Fruit fly (Drosophila melanogaster) whole organism, embryonic: ENCODE results near the gene CG14332.

Experiments
- Abd-B ChIP-seq: fragments of 200-800 bp; sonication (Bioruptor generic); optimal IDR thresholded peaks from 2 replicates; lab custom pipeline; 2018; ENCODE audit warnings: missing biosample characterization, mild to moderate bottlenecking, missing genetic modification characterization, moderate library complexity
- Atf3 ChIP-seq: fragments of 200-800 bp; sonication (Bioruptor generic); optimal IDR thresholded peaks from 3 replicates; lab custom pipeline; 2016; ENCODE audit warnings: missing biosample characterization, missing genetic modification characterization
- CG1024 ChIP-seq: fragments of 200-800 bp; sonication (Bioruptor generic); IDR thresholded peaks from 2 replicates; pipeline ENCODE4 v1.3.6; 2022; ENCODE audit warnings: missing biosample characterization, missing genetic modification characterization
- CG10274 ChIP-seq: fragments of 200-800 bp; sonication (Bioruptor generic); optimal IDR thresholded peaks from 3 replicates; lab custom pipeline; 2017; ENCODE audit warnings: missing biosample characterization, mild to moderate bottlenecking, missing genetic modification characterization
- CG10654 ChIP-seq: fragments of 200-800 bp; sonication (Bioruptor generic); optimal IDR thresholded peaks from 2 replicates; lab custom pipeline; 2016; ENCODE audit warnings: missing biosample characterization, missing genetic modification characterization
- CG10959 ChIP-seq: fragments of 200-800 bp; sonication (Bioruptor generic); IDR thresholded peaks from 2 replicates; pipeline ENCODE4 v1.3.6; 2022; ENCODE audit warnings: missing biosample characterization, missing genetic modification characterization
- CG11247 ChIP-seq: fragments of 200-800 bp; sonication (Bioruptor generic); IDR thresholded peaks from 2 replicates; pipeline ENCODE4 v1.3.6; 2022; ENCODE audit warnings: missing biosample characterization, missing genetic modification characterization
- CG11504 ChIP-seq: fragments of 200-800 bp; sonication (Bioruptor generic); optimal IDR thresholded peaks from 3 replicates; lab custom pipeline; 2019; ENCODE audit warnings: missing biosample characterization, mild to moderate bottlenecking, missing genetic modification characterization, moderate library complexity
- CG12769 ChIP-seq: fragments of 200-800 bp; sonication (Bioruptor generic); optimal IDR thresholded peaks from 2 replicates; lab custom pipeline; 2019; ENCODE audit warnings: missing biosample characterization, mild to moderate bottlenecking, missing genetic modification characterization, moderate library complexity
- CG14014 ChIP-seq: fragments of 200-800 bp; sonication (Bioruptor generic); IDR thresholded peaks from 2 replicates; pipeline ENCODE4 v1.3.6; 2022; ENCODE audit warnings: missing biosample characterization, missing genetic modification characterization
- CG15073 ChIP-seq: fragments of 200-800 bp; sonication (Bioruptor generic); optimal IDR thresholded peaks from 2 replicates; lab custom pipeline; 2016; ENCODE audit warnings: missing biosample characterization, missing genetic modification characterization
- CG16779 ChIP-seq: fragments of 200-800 bp; sonication (Bioruptor generic); IDR thresholded peaks from 2 replicates; pipeline ENCODE4 v1.3.6; 2022; ENCODE audit warnings: missing biosample characterization, missing genetic modification characterization
- CG16813 ChIP-seq: fragments of 200-800 bp; sonication (Bioruptor generic); IDR thresholded peaks from 3 replicates; pipeline ENCODE4 v1.3.6; 2022; ENCODE audit warnings: missing biosample characterization, missing genetic modification characterization; ENCODE audit not compliant: partially characterized antibody
- CG1792 ChIP-seq: fragments of 200-800 bp; sonication (Bioruptor generic); optimal IDR thresholded peaks from 2 replicates; lab custom pipeline; 2016; ENCODE audit warnings: missing biosample characterization, missing genetic modification characterization
- CG32532 ChIP-seq: fragments of 200-800 bp; sonication (Bioruptor generic); IDR thresholded peaks from 2 replicates; pipeline ENCODE4 v1.3.6; 2022; ENCODE audit warnings: missing biosample characterization, missing genetic modification characterization
- CG3407 ChIP-seq: fragments of 200-800 bp; sonication (Bioruptor generic); optimal IDR thresholded peaks from 2 replicates; lab custom pipeline; 2018; ENCODE audit warnings: missing biosample characterization, mild to moderate bottlenecking, missing genetic modification characterization
- CG34422 ChIP-seq: fragments of 200-800 bp; sonication (Bioruptor generic); IDR thresholded peaks from 3 replicates; pipeline ENCODE4 v1.3.6; 2022; ENCODE audit warnings: missing biosample characterization, missing genetic modification characterization
- CG4404 ChIP-seq: fragments of 200-800 bp; sonication (Bioruptor generic); IDR thresholded peaks from 2 replicates; pipeline ENCODE4 v1.3.6; 2022; ENCODE audit warnings: missing biosample characterization, missing genetic modification characterization
- CG6854 ChIP-seq: fragments of 200-800 bp; sonication (Bioruptor generic); optimal IDR thresholded peaks from 3 replicates; lab custom pipeline; 2017; ENCODE audit warnings: missing biosample characterization, mild to moderate bottlenecking, missing genetic modification characterization
- CG8388 ChIP-seq: fragments of 200-800 bp; sonication (Bioruptor generic); optimal IDR thresholded peaks from 2 replicates; lab custom pipeline; 2019; ENCODE audit warnings: missing biosample characterization, mild to moderate bottlenecking, missing genetic modification characterization, moderate library complexity
- CG8765 ChIP-seq: fragments of 200-800 bp; sonication (Bioruptor generic); IDR thresholded peaks from 2 replicates; pipeline ENCODE4 v1.3.6; 2022; ENCODE audit warnings: missing biosample characterization, missing genetic modification characterization
- CG9437 ChIP-seq: fragments of 200-800 bp; sonication (Bioruptor generic); optimal IDR thresholded peaks from 2 replicates; lab custom pipeline; 2018; ENCODE audit warnings: missing biosample characterization, mild to moderate bottlenecking, missing genetic modification characterization
- CoRest ChIP-seq: fragments of 200-800 bp; sonication (Bioruptor generic); optimal IDR thresholded peaks from 3 replicates; lab custom pipeline; 2018; ENCODE audit warnings: missing biosample characterization, mild to moderate bottlenecking, missing genetic modification characterization, moderate library complexity
- D19B ChIP-seq: fragments of 200-800 bp; sonication (Bioruptor generic); optimal IDR thresholded peaks from 2 replicates; lab custom pipeline; 2017; ENCODE audit warnings: missing biosample characterization, mild to moderate bottlenecking, missing genetic modification characterization
- Drgx ChIP-seq: fragments of 200-800 bp; sonication (Bioruptor generic); IDR thresholded peaks from 2 replicates; pipeline ENCODE4 v1.3.6; 2022; ENCODE audit warnings: missing biosample characterization, missing genetic modification characterization
- Eip74EF ChIP-seq, 2 experiments: fragments of 200-800 bp in 1 of 2; fragments of >200 bp in 1 of 2; sonication (Bioruptor generic) in 1 of 2; optimal IDR thresholded peaks; 2 replicates each; lab custom pipeline; 2017 to 2019; ENCODE audit warnings: missing biosample characterization in 2 of 2, missing genetic modification characterization in 2 of 2, mild to moderate bottlenecking in 1 of 2, moderate library complexity in 1 of 2
- Ets65A ChIP-seq: fragments of 200-800 bp; sonication (Bioruptor generic); peaks from one replicate; lab custom pipeline; 2016; ENCODE audit warnings: missing biosample characterization, missing genetic modification characterization
- GATAe ChIP-seq: fragments of 200-800 bp; sonication (Bioruptor generic); conservative IDR thresholded peaks from 2 replicates; pipeline ENCODE4 v1.3.6; 2022; ENCODE audit warnings: missing biosample characterization, missing genetic modification characterization
- Hr51 ChIP-seq, 2 experiments: fragments of 200-800 bp; sonication (Bioruptor generic); optimal IDR thresholded peaks; 2 replicates in 1 of 2; 3 replicates in 1 of 2; lab custom pipeline; 2016 to 2018; ENCODE audit warnings: missing biosample characterization in 2 of 2, missing genetic modification characterization in 2 of 2, mild to moderate bottlenecking in 1 of 2, moderate library complexity in 1 of 2
- Hr78 ChIP-seq, 2 experiments: fragments of 200-800 bp in 1 of 2; fragments of >200 bp in 1 of 2; sonication (Bioruptor generic) in 1 of 2; optimal IDR thresholded peaks; 2 replicates each; lab custom pipeline; 2017 to 2019; ENCODE audit warnings: missing biosample characterization in 2 of 2, missing genetic modification characterization in 2 of 2, mild to moderate bottlenecking in 1 of 2, moderate library complexity in 1 of 2
- Max ChIP-seq: fragments of 200-800 bp; sonication (Bioruptor generic); optimal IDR thresholded peaks from 2 replicates; lab custom pipeline; 2016; ENCODE audit warnings: missing biosample characterization, mild to moderate bottlenecking, missing genetic modification characterization
- Trl ChIP-seq, 3 experiments: fragments of >200 bp in 2 of 3; fragments of 200-800 bp in 1 of 3; sonication (Bioruptor generic) in 1 of 3; optimal IDR thresholded peaks; 2 replicates in 1 of 3; 3 replicates in 2 of 3; lab custom pipeline; 2016 to 2017; ENCODE audit warnings: missing biosample characterization in 1 of 3, missing genetic modification characterization in 1 of 3
- Vsx1 ChIP-seq: fragments of 200-800 bp; sonication (Bioruptor generic); optimal IDR thresholded peaks from 2 replicates; lab custom pipeline; 2017; ENCODE audit warnings: missing biosample characterization, mild to moderate bottlenecking, missing genetic modification characterization, missing genetic modification reagents
- Xbp1 ChIP-seq: fragments of 200-800 bp; sonication (Bioruptor generic); optimal IDR thresholded peaks from 3 replicates; lab custom pipeline; 2016; ENCODE audit warnings: missing biosample characterization, mild to moderate bottlenecking, missing genetic modification characterization
- Xrp1 ChIP-seq: fragments of 200-800 bp; sonication (Bioruptor generic); IDR thresholded peaks from 2 replicates; pipeline ENCODE4 v1.3.6; 2022; ENCODE audit warnings: missing biosample characterization, missing genetic modification characterization
- crp ChIP-seq, 2 experiments: fragments of 200-800 bp; sonication (Bioruptor generic); optimal IDR thresholded peaks; 2 replicates in 1 of 2; 3 replicates in 1 of 2; lab custom pipeline; 2017; ENCODE audit warnings: missing biosample characterization in 2 of 2, missing genetic modification characterization in 2 of 2, mild to moderate bottlenecking in 1 of 2, moderate library complexity in 1 of 2
- danr ChIP-seq: fragments of 200-800 bp; sonication (Bioruptor generic); IDR thresholded peaks from 2 replicates; pipeline ENCODE4 v1.3.6; 2022; ENCODE audit warnings: missing biosample characterization, missing genetic modification characterization
- fu2 ChIP-seq: fragments of 200-800 bp; sonication (Bioruptor generic); optimal IDR thresholded peaks from 2 replicates; lab custom pipeline; 2016; ENCODE audit warnings: missing biosample characterization, missing genetic modification characterization
- gsb-n ChIP-seq: fragments of 200-800 bp; sonication (Bioruptor generic); optimal IDR thresholded peaks from 3 replicates; lab custom pipeline; 2018; ENCODE audit warnings: missing biosample characterization, mild to moderate bottlenecking, missing genetic modification characterization
- hbn ChIP-seq: fragments of 200-800 bp; sonication (Bioruptor generic); IDR thresholded peaks from 2 replicates; pipeline ENCODE4 v1.3.6; 2022; ENCODE audit warnings: missing biosample characterization, missing genetic modification characterization; ENCODE audit not compliant: partially characterized antibody
- maf-S ChIP-seq: fragments of 200-800 bp; sonication (Bioruptor generic); optimal IDR thresholded peaks from 2 replicates; lab custom pipeline; 2016; ENCODE audit warnings: missing biosample characterization, missing genetic modification characterization
- mld ChIP-seq: fragments of 200-800 bp; sonication (Bioruptor generic); IDR thresholded peaks from 3 replicates; pipeline ENCODE4 v1.3.6; 2022; ENCODE audit warnings: missing biosample characterization, missing genetic modification characterization; ENCODE audit not compliant: partially characterized antibody
- pb ChIP-seq: fragments of 200-800 bp; sonication (Bioruptor generic); optimal IDR thresholded peaks from 3 replicates; lab custom pipeline; 2016; ENCODE audit warnings: missing biosample characterization, missing genetic modification characterization
- pnt ChIP-seq: fragments of 200-800 bp; sonication (Bioruptor generic); optimal IDR thresholded peaks from 3 replicates; lab custom pipeline; 2016; ENCODE audit warnings: missing biosample characterization, missing genetic modification characterization
- pros ChIP-seq: fragments of 200-800 bp; sonication (Bioruptor generic); optimal IDR thresholded peaks from 3 replicates; lab custom pipeline; 2019; ENCODE audit warnings: missing biosample characterization, mild to moderate bottlenecking, missing genetic modification characterization, moderate library complexity
- repo ChIP-seq: fragments of 200-800 bp; sonication (Bioruptor generic); optimal IDR thresholded peaks from 2 replicates; lab custom pipeline; 2016; ENCODE audit warnings: missing biosample characterization, missing genetic modification characterization
- row ChIP-seq: fragments of 200-800 bp; sonication (Bioruptor generic); IDR thresholded peaks from 3 replicates; pipeline ENCODE4 v1.3.6; 2022; ENCODE audit warnings: missing biosample characterization, missing genetic modification characterization
- sisA ChIP-seq: fragments of 200-800 bp; sonication (Bioruptor generic); IDR thresholded peaks from 2 replicates; pipeline ENCODE4 v1.3.6; 2022; ENCODE audit warnings: missing biosample characterization, missing genetic modification characterization

Gene CG14332

DNA sequence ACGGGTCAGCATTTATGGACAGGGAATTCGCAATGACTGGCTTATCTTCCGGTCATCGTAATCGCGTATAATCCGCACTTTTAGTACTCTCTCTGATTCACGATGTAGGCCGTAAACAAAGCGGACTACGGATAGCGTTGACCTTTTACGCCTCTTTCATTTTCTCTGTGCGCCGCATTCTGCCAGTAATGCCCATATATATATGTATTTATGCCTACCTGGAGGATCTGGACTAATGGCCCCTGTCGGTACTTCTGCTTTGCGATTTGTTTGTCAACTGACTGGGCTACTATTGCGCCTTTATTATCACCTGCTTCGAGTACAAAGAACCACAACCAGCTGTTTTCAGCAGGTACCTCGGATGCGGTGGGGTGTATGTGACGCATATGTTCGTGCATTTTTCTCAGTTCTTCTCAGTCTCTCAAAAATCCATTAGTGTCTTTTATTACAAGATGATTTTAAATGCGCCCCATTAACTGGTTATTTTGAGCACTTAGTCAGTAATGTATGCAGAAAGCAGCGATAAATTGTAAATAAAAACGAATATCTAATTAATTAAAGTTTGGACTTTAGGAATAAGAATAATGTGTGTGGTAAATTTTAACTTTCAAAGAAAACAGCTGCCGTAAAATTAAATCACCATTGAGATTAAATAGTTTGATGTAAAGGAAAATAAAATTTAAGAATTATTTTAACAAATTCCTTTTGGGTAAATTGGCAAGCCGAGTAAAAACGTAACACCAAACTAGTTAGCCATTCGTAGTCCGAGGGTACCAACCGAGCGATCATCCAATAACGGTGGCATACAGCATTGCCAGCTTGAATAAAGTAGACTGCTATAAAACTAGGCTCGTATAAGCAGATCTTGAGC, 27.4 kb downstream of the CG14332 start, which contains the start of gene CREG (continued):
- TF ChIP-seq Trl (optimal IDR thresholded peaks at IDR 0.05; lab: Kevin White, UChicago) (no peak), Trl (GFP tag; optimal IDR thresholded peaks at IDR 0.05; lab: Kevin White, UChicago) (no peak), CG3407 (no peak), CG15073 (GFP tag; lab: Kevin White, UChicago) (no peak), pb (GFP tag; lab: Kevin White, UChicago) (no peak), Eip74EF (GFP tag; optimal IDR thresholded peaks at IDR 0.05; lab: Kevin White, UChicago) (no peak), CG34422 (no peak), Xrp1 (GFP tag; lab: Robert Waterston, UW) (peak; percentile 24; the same call in 1 of the 2 replicates), GATAe (GFP tag; lab: Robert Waterston, UW) (no peak), Hr51 (GFP tag; optimal IDR thresholded peaks at IDR 0.05; lab: Kevin White, UChicago) (peak in 1 of 2 experiments; percentile 15), CG16813 (GFP tag; lab: Robert Waterston, UW) (no peak), CG1024 (GFP tag; lab: Robert Waterston, UW) (no peak), Atf3 (GFP tag; lab: Kevin White, UChicago) (no peak), fu2 (GFP tag; lab: Kevin White, UChicago) (no peak), CG32532 (GFP tag; lab: Robert Waterston, UW) (no peak), Vsx1 (GFP tag; lab: Kevin White, UChicago) (no peak), CG14014 (GFP tag; lab: Robert Waterston, UW) (no peak), Xbp1 (peak; percentile 10), D19B (GFP tag; lab: Kevin White, UChicago) (peak; percentile 96), CG12769 (no peak), CG11504 (tag; lab: Kevin White, UChicago) (peak; percentile 49), CG16779 (no peak), CG11247 (GFP tag; lab: Robert Waterston, UW) (no peak), CG10274 (GFP tag; lab: Kevin White, UChicago) (peak; percentile 1), sisA (GFP tag; lab: Robert Waterston, UW) (no peak), crp (GFP tag; optimal IDR thresholded peaks at IDR 0.05; lab: Kevin White, UChicago) (peak in 1 of 2 experiments; percentile 70), CG1792 (GFP tag; lab: Kevin White, UChicago) (no peak), CG6854 (GFP tag; lab: Kevin White, UChicago) (no peak), CoRest (tag; lab: Kevin White, UChicago) (peak; percentile 45), CG8765 (GFP tag; lab: Robert Waterston, UW) (no peak), CG4404 (GFP tag; lab: Robert Waterston, UW) (no peak), repo (GFP tag; lab: Kevin White, UChicago) (no peak), maf-S (GFP tag; lab: Kevin White, UChicago) (no peak), pros (no peak), CG10959 (GFP tag; lab: Robert Waterston, UW) (no peak), CG8388 (GFP tag; lab: Kevin White, UChicago) (no peak), danr (GFP tag; lab: Robert Waterston, UW) (no peak), Drgx (0 out of 2 replicates have a peak, but pooled peaks have one; percentile 14), pnt (GFP tag; lab: Kevin White, UChicago) (no peak), CG9437 (GFP tag; lab: Kevin White, UChicago) (peak; percentile 47), gsb-n (tag; lab: Kevin White, UChicago) (no peak), Ets65A (GFP tag; lab: Kevin White, UChicago) (peak; percentile 2), hbn (no peak), row (peak; percentile 79), Hr78 (GFP tag; optimal IDR thresholded peaks at IDR 0.05; lab: Kevin White, UChicago) (no peak), mld (no peak), Max (GFP tag; lab: Kevin White, UChicago) (peak; percentile 8), CG10654 (GFP tag; lab: Kevin White, UChicago) (no peak), Abd-B (GFP tag; lab: Kevin White, UChicago) (no peak)
